Worm (Caenorhabditis elegans): Measurements from ENCODE around the gene fbxb-82.

DNA sequence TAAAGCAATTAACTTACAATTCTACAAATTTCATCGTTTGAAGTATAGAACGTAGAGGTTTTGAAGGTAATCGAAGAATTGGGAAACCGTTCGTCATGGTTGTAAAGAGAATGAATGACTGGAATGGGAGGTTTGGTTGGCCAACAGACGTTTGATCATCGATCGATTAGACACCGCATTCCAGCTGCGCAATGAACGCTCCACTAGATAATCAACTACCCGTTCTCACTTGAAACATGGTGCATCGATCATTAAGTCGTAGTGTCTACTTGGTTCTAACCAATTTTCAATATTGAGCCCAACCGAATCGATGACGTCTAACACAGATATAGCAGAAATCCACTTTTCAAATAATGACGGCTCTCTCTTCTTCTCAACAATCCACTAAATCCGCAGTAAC is at the start of gene fbxb-82:
- no peak for TF ChIP-seq him-1 (tag; optimal IDR thresholded peaks at IDR 0.05)
- no peak for TF ChIP-seq dao-5 (tag; optimal IDR thresholded peaks at IDR 0.05)

Measured in whole organism, L4/young adult.